Worm (Caenorhabditis elegans): ENCODE measurements around the gene C37C3.1.

C37C3.1 gene

DNA sequence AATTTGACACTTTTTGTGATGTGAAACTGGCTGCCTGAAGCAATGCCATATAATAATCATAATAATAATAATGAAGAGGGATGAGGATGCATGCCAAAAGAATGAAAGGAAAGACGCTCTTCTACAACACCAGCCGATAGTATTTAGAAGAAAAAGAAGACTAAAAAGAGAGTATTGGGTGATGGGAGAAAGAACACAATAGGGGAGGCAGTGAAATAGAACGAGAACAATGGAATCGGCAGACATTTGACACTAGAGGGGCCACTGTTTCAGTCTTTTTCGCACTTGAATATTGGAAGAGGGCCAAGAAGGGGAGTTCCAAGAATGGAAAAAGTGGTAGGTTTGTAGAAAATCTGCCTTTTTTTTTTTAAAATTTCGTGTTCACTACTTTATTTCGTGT is 10.6 kb upstream of the C37C3.1 start, which contains the start of gene memo-1:
Gene memo-1, minus strand, starts transcription at position 2 of the 400 bp plus-strand sequence.
- no peak for TF ChIP-seq ref-1 (GFP tag; conservative IDR thresholded peaks at IDR 0.05)
- TF ChIP-seq T22C8.4 (GFP tag; IDR thresholded peaks at IDR 0.05) = no peak
- TF ChIP-seq ztf-29 (GFP tag; IDR thresholded peaks at IDR 0.05) = no peak
- no peak for TF ChIP-seq klf-2 (GFP tag; conservative IDR thresholded peaks at IDR 0.05)
- no peak for TF ChIP-seq flt-1 (GFP tag; IDR thresholded peaks at IDR 0.05)
- no peak for TF ChIP-seq med-1 (GFP tag; optimal IDR thresholded peaks at IDR 0.05; ENCODE audit: insufficient read depth)
- no peak for TF ChIP-seq ztf-23 (GFP tag; IDR thresholded peaks at IDR 0.05)
- no peak for TF ChIP-seq tab-1 (GFP tag; IDR thresholded peaks at IDR 0.05)
- no peak for TF ChIP-seq cog-1 (tag; optimal IDR thresholded peaks at IDR 0.05)

- TF ChIP-seq ztf-23 (GFP tag; IDR thresholded peaks at IDR 0.05) = no peak
These were observed 10.1 kb upstream of the C37C3.1 start for ce11 chrV:7847687-7848086.

ce11 chrV:7848251-7848650 is 9.5 kb upstream of the C37C3.1 start:
- TF ChIP-seq klf-2 (GFP tag; conservative IDR thresholded peaks at IDR 0.05) (no peak), flt-1 (GFP tag; IDR thresholded peaks at IDR 0.05) (no peak), cog-1 (tag; optimal IDR thresholded peaks at IDR 0.05) (peak; percentile 1), med-1 (GFP tag; optimal IDR thresholded peaks at IDR 0.05; ENCODE audit: insufficient read depth) (no peak), tab-1 (GFP tag; IDR thresholded peaks at IDR 0.05) (no peak)

- TF ChIP-seq cog-1 (tag; optimal IDR thresholded peaks at IDR 0.05) (no peak), ref-1 (GFP tag; conservative IDR thresholded peaks at IDR 0.05) (no peak), ztf-23 (GFP tag; IDR thresholded peaks at IDR 0.05) (no peak), ztf-29 (GFP tag; IDR thresholded peaks at IDR 0.05) (no peak), med-1 (GFP tag; optimal IDR thresholded peaks at IDR 0.05; ENCODE audit: insufficient read depth) (no peak), T22C8.4 (GFP tag; IDR thresholded peaks at IDR 0.05) (no peak), tab-1 (GFP tag; IDR thresholded peaks at IDR 0.05) (no peak)
These were observed 5.7 kb upstream of the C37C3.1 start for ce11 chrV:7852078-7852477.

DNA sequence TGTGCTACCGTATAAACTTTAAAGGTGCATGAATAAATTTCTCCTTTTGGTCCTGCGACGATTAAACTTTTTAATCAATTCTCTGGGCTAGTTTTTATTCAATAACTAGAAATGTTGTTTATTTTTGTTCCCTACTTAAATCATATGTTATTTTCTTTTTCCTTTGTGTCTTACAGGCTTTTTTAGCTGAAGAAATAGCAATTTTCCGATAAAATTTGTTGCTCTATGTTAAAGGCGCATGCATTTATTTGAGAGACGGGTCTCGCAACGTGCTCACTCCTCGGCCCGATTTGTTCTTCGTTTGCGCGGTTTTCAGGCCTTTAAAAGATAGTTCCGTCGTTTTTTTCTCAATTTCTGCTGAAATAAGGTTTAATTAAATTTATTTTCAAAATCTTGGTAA is 3.9 kb upstream of the C37C3.1 start:
- no peak for TF ChIP-seq tab-1 (GFP tag; IDR thresholded peaks at IDR 0.05)
- no peak for TF ChIP-seq ztf-23 (GFP tag; IDR thresholded peaks at IDR 0.05)
- TF ChIP-seq ztf-29 (GFP tag; IDR thresholded peaks at IDR 0.05) = no peak
- no peak for TF ChIP-seq T22C8.4 (GFP tag; IDR thresholded peaks at IDR 0.05)
- TF ChIP-seq flt-1 (GFP tag; IDR thresholded peaks at IDR 0.05) = no peak
- TF ChIP-seq med-1 (GFP tag; optimal IDR thresholded peaks at IDR 0.05; ENCODE audit: insufficient read depth) = no peak
- TF ChIP-seq cog-1 (tag; optimal IDR thresholded peaks at IDR 0.05) = no peak
- TF ChIP-seq ref-1 (GFP tag; conservative IDR thresholded peaks at IDR 0.05) = no peak
- no peak for TF ChIP-seq klf-2 (GFP tag; conservative IDR thresholded peaks at IDR 0.05)

ce11 chrV:7854603-7855002 is 3.2 kb upstream of the C37C3.1 start, which contains the start of the genes C37C3.9 and C37C3.18:
TSS of gene C37C3.9 (minus strand) at chrV:7854700.
TSS of gene C37C3.18 (plus strand) at chrV:7854993.
- TF ChIP-seq ref-1 (GFP tag; conservative IDR thresholded peaks at IDR 0.05) = no peak
- no peak for TF ChIP-seq T22C8.4 (GFP tag; IDR thresholded peaks at IDR 0.05)
- no peak for TF ChIP-seq ztf-23 (GFP tag; IDR thresholded peaks at IDR 0.05)
- 0 out of 2 replicates have a peak, but pooled peaks have one; percentile 49 for TF ChIP-seq flt-1 (GFP tag; IDR thresholded peaks at IDR 0.05)
- TF ChIP-seq cog-1 (tag; optimal IDR thresholded peaks at IDR 0.05) = peak; percentile 30
- TF ChIP-seq klf-2 (GFP tag; conservative IDR thresholded peaks at IDR 0.05) = no peak
- TF ChIP-seq tab-1 (GFP tag; IDR thresholded peaks at IDR 0.05) = 0 out of 2 replicates have a peak, but pooled peaks have one; percentile 42
- no peak for TF ChIP-seq med-1 (GFP tag; optimal IDR thresholded peaks at IDR 0.05; ENCODE audit: insufficient read depth)
- no peak for TF ChIP-seq ztf-29 (GFP tag; IDR thresholded peaks at IDR 0.05)

- TF ChIP-seq T22C8.4 (GFP tag; IDR thresholded peaks at IDR 0.05) = no peak
- TF ChIP-seq flt-1 (GFP tag; IDR thresholded peaks at IDR 0.05) = no peak
These were observed 2.3 kb upstream of the C37C3.1 start, which contains the start of gene C37C3.2 for ce11 chrV:7855382-7855994. TSS of gene C37C3.2 (plus strand) at chrV:7855944.

ce11 chrV:7856641-7857040 is 1.1 kb upstream of the C37C3.1 start:
- TF ChIP-seq ref-1 (GFP tag; conservative IDR thresholded peaks at IDR 0.05) (no peak), klf-2 (GFP tag; conservative IDR thresholded peaks at IDR 0.05) (no peak), ztf-23 (GFP tag; IDR thresholded peaks at IDR 0.05) (no peak), flt-1 (GFP tag; IDR thresholded peaks at IDR 0.05) (no peak), ztf-29 (GFP tag; IDR thresholded peaks at IDR 0.05) (no peak), cog-1 (tag; optimal IDR thresholded peaks at IDR 0.05) (no peak), med-1 (GFP tag; optimal IDR thresholded peaks at IDR 0.05; ENCODE audit: insufficient read depth) (no peak), T22C8.4 (GFP tag; IDR thresholded peaks at IDR 0.05) (no peak), tab-1 (GFP tag; IDR thresholded peaks at IDR 0.05) (no peak)

- no peak for TF ChIP-seq ztf-29 (GFP tag; IDR thresholded peaks at IDR 0.05)
- no peak for TF ChIP-seq flt-1 (GFP tag; IDR thresholded peaks at IDR 0.05)
- no peak for TF ChIP-seq med-1 (GFP tag; optimal IDR thresholded peaks at IDR 0.05; ENCODE audit: insufficient read depth)
These were observed 4.0 kb downstream of the C37C3.1 start, which contains the start of gene C37C3.17 for ce11 chrV:7861792-7862191. TSS of gene C37C3.17 (minus strand) at chrV:7861892.

DNA sequence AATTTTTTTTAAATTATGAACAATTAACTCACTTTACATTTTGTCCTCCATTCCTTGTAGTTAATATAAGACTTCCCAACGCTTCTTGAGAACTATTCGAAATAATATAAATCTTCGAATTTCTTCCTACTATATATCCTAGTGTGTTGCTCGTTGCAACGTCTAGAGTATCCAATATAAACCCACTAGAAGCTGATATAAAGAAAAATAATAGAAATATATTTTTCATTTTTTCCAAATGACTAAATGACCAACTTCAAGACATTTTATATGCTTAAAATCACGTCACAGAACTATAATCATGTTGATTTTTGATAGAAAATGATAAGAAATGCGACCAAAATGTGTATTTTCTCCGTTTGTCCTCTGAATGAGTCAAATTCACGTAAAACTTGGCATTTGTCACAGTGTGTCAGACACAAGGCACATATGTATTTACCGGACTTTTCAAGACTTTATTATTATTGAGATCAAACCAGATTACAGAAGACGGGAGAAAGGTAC is 5.3 kb downstream of the C37C3.1 start, which contains the start of gene C37C3.10:
Gene C37C3.10, minus strand, starts transcription at position 51 of the 504 bp plus-strand sequence.
- TF ChIP-seq T22C8.4 (GFP tag; IDR thresholded peaks at IDR 0.05) (no peak), flt-1 (GFP tag; IDR thresholded peaks at IDR 0.05) (no peak), tab-1 (GFP tag; IDR thresholded peaks at IDR 0.05) (no peak), ztf-23 (GFP tag; IDR thresholded peaks at IDR 0.05) (no peak), ztf-29 (GFP tag; IDR thresholded peaks at IDR 0.05) (no peak), klf-2 (GFP tag; conservative IDR thresholded peaks at IDR 0.05) (no peak), ref-1 (GFP tag; conservative IDR thresholded peaks at IDR 0.05) (no peak)

All from whole organism, midembryonic.